Worm (Caenorhabditis elegans) whole organism, midembryonic: ENCODE measurements around the gene F07F6.2.

Experiments
- T22C8.4 ChIP-seq: fragments of 200-800 bp; sonication (Bioruptor generic); IDR thresholded peaks from 2 replicates; pipeline ENCODE4 v1.3.6; 2022; ENCODE audit warnings: missing genetic modification characterization, missing compliant biosample characterization
- cog-1 ChIP-seq: sonication (generic microtip); optimal IDR thresholded peaks from 2 replicates; lab custom pipeline; 2016; ENCODE audit warnings: missing genetic modification characterization, missing compliant biosample characterization
- flt-1 ChIP-seq: fragments of 200-800 bp; sonication (Bioruptor generic); IDR thresholded peaks from 2 replicates; pipeline ENCODE4 v1.3.6; 2022; ENCODE audit warnings: missing genetic modification characterization, missing compliant biosample characterization
- klf-2 ChIP-seq: fragments of 200-800 bp; sonication (Bioruptor generic); conservative IDR thresholded peaks from 2 replicates; pipeline ENCODE4 v1.3.6; 2022; ENCODE audit warnings: missing genetic modification reagents, missing genetic modification characterization, missing compliant biosample characterization
- med-1 ChIP-seq: sonication (generic microtip); optimal IDR thresholded peaks from 2 replicates; lab custom pipeline; 2017; ENCODE audit warnings: missing genetic modification characterization, mild to moderate bottlenecking, missing compliant biosample characterization, antibody characterized with exemption, missing genetic modification reagents; ENCODE audit not compliant: insufficient read depth
- ref-1 ChIP-seq: fragments of 200-800 bp; sonication (Bioruptor generic); conservative IDR thresholded peaks from 2 replicates; pipeline ENCODE4 v1.3.6; 2022; ENCODE audit warnings: missing genetic modification reagents, missing genetic modification characterization, missing compliant biosample characterization
- tab-1 ChIP-seq: fragments of 200-800 bp; sonication (Bioruptor generic); IDR thresholded peaks from 2 replicates; pipeline ENCODE4 v1.3.6; 2022; ENCODE audit warnings: missing genetic modification characterization, missing compliant biosample characterization
- ztf-23 ChIP-seq: fragments of 200-800 bp; sonication (Bioruptor generic); IDR thresholded peaks from 2 replicates; pipeline ENCODE4 v1.3.6; 2022; ENCODE audit warnings: missing genetic modification reagents, missing genetic modification characterization, missing compliant biosample characterization
- ztf-29 ChIP-seq: fragments of 200-800 bp; sonication (Bioruptor generic); IDR thresholded peaks from 2 replicates; pipeline ENCODE4 v1.3.6; 2022; ENCODE audit warnings: missing genetic modification reagents, missing genetic modification characterization, missing compliant biosample characterization

The F07F6.2 gene

DNA sequence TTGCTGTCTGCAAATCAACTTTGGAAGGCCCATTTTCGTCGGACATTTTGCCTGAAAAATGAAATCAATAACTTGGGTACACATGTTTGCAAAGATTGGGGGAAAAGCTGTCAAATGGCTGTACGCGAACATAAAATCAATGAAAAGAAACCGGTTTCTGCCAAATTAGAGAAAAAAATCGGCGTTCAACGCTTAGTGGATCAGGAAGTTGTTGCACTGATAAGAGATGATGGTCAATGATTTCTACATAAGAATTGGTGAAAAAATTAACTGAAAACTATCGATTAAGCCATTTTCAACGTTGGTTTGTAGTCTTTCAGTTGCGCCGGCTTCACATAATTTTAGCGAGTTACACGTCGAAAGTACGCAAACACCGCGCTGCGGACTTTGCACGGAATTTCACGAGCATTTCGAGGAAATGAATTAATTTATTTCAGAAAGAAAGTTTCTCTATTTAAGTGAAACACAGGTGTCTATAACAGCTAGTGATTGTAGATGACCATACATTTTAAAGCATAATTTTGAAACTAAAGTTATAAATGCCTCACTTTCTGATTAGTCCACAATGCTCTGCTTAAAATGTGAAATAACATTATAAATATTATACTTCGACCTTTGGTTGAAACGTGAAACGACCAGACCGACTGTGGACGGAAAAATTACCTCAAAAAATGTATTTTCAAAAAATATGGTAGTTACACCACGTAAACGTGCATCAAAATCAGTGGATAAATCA is at the start of gene F07F6.2, which contains the start of gene F07F6.4:
Gene F07F6.2, plus strand, starts transcription at position 686 of the 736 bp plus-strand sequence.
Gene F07F6.4, minus strand, starts transcription at position 51 of the 736 bp plus-strand sequence.
- TF ChIP-seq T22C8.4 (GFP tag; lab: Robert Waterston, UW) = no peak
- no peak for TF ChIP-seq ztf-23
- TF ChIP-seq ztf-29 = no peak
- no peak for TF ChIP-seq cog-1 (tag; lab: Kevin White, UChicago)
- no peak for TF ChIP-seq klf-2
- no peak for TF ChIP-seq med-1
- no peak for TF ChIP-seq tab-1 (GFP tag; lab: Robert Waterston, UW)
- no peak for TF ChIP-seq ref-1 (GFP tag; lab: Robert Waterston, UW)
- TF ChIP-seq flt-1 (GFP tag; lab: Robert Waterston, UW) = no peak

DNA sequence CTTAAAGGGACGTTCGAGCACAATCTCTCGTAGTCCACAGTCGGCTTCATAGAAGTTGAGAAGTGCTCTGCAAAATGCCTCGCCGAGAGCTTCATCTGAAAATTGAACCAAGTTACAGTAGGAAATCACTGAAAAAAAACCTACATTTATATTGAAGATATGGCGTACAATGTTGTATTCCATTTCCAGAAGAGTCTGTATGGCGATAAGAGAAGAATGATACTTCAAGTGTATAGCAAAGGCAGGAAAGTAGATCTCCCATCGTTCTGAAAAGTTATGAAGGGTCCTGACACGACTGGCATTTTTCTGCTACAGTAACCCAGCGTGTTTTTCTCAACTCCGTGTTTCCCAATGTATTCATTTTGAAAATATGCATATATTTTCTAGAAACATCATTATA is 45.7 kb upstream of the F07F6.2 start:
- TF ChIP-seq med-1 = no peak
- TF ChIP-seq ref-1 (GFP tag; lab: Robert Waterston, UW) = no peak
- TF ChIP-seq tab-1 (GFP tag; lab: Robert Waterston, UW) = no peak
- no peak for TF ChIP-seq klf-2
- no peak for TF ChIP-seq flt-1 (GFP tag; lab: Robert Waterston, UW)
- TF ChIP-seq ztf-29 = no peak
- TF ChIP-seq T22C8.4 (GFP tag; lab: Robert Waterston, UW) = no peak
- no peak for TF ChIP-seq cog-1 (tag; lab: Kevin White, UChicago)
- TF ChIP-seq ztf-23 = no peak

DNA sequence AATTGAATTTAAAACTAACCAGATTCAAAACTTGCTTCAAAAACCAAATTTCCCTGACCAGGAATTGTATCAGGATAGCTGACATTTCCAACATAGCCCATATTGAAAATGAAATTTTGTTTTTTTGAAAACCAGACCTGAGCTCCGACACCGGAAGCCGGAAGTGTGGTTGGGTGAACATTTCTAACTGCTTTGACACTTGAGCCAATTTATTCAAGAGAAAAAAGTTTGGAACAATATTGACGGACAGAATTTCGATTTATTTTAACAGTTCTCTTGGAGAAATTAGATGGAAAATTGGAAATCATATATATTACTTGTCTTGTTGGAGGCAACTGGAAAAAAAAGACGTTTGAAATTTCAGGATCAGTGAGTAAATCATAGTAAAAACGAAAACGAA is 42.8 kb upstream of the F07F6.2 start, which contains the start of gene ccpp-6:
Gene ccpp-6, minus strand, starts transcription at position 101 of the 400 bp plus-strand sequence.
- no peak for TF ChIP-seq flt-1 (GFP tag; lab: Robert Waterston, UW)
- TF ChIP-seq ztf-29 = no peak
- no peak for TF ChIP-seq med-1

DNA sequence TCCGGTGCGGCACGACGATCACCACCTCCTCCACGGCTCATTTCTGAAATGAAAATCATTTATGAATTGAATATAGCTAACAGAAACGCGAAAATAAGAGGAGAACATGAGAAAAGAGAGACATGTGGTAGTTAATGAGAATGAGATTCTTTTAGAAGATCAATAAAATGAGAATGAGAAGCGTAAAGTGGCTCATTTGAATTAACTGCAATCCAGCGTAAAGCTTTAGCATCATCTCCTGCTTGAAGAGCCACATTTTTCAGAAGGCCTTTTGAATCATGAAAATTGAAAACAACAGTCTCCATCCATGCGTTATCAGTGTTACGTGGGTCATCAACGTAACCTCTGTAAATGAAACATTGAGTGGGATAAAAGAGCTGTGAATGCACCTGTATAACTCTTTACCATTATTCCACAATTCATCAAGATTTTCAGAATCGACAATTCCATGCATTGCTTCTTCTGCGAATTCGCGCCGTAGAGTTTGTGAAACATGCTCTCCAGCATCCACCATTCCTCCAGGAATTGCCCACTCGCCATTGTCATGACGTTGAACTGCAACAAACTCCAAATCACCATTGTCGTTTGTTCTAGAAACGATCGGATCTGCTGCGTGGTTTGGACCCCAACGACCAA is 41.1 kb upstream of the F07F6.2 start, which contains the start of gene rsp-4:
Gene rsp-4, minus strand, starts transcription at position 51 of the 636 bp plus-strand sequence.
- no peak for TF ChIP-seq ztf-29
- TF ChIP-seq ref-1 (GFP tag; lab: Robert Waterston, UW) = no peak
- TF ChIP-seq flt-1 (GFP tag; lab: Robert Waterston, UW) = no peak
- no peak for TF ChIP-seq T22C8.4 (GFP tag; lab: Robert Waterston, UW)
- TF ChIP-seq klf-2 = no peak
- TF ChIP-seq med-1 = no peak
- TF ChIP-seq tab-1 (GFP tag; lab: Robert Waterston, UW) = no peak
- no peak for TF ChIP-seq ztf-23
- TF ChIP-seq cog-1 (tag; lab: Kevin White, UChicago) = no peak

DNA sequence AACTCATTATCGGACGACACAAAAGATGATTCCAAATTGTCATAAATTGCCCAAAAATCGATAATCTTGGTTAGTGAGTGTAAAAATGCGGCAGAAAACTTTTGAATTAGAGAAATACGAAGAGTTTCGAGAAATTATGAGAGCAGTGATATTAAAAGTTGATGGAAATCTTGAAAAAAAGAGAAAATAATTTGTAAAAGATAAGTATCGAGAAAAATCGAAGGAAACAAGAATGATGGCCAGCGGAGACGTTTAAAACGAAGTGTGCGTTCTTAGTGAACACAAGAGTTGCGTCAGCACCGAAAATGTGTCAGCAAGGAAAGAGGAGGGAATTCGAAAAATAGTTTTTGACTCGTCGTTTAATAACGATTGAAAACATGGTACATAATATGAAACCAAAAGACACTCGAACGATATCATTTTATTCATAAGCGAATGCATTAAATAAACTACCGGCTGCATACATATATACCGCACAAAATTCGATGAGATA is 40.1 kb upstream of the F07F6.2 start, which contains the start of gene ndx-6:
Gene ndx-6, minus strand, starts transcription at position 51 of the 493 bp plus-strand sequence.
- TF ChIP-seq cog-1 (tag; lab: Kevin White, UChicago) = peak; percentile 46
- TF ChIP-seq ref-1 (GFP tag; lab: Robert Waterston, UW) = no peak
- TF ChIP-seq flt-1 (GFP tag; lab: Robert Waterston, UW) = peak; percentile 83
- TF ChIP-seq ztf-29 = no peak
- TF ChIP-seq tab-1 (GFP tag; lab: Robert Waterston, UW) = 0 out of 2 replicates have a peak, but pooled peaks have one; percentile 39
- TF ChIP-seq ztf-23 = peak; percentile 73
- TF ChIP-seq T22C8.4 (GFP tag; lab: Robert Waterston, UW) = 0 out of 2 replicates have a peak, but pooled peaks have one; percentile 10
- TF ChIP-seq med-1 = no peak
- TF ChIP-seq klf-2 = no peak

DNA sequence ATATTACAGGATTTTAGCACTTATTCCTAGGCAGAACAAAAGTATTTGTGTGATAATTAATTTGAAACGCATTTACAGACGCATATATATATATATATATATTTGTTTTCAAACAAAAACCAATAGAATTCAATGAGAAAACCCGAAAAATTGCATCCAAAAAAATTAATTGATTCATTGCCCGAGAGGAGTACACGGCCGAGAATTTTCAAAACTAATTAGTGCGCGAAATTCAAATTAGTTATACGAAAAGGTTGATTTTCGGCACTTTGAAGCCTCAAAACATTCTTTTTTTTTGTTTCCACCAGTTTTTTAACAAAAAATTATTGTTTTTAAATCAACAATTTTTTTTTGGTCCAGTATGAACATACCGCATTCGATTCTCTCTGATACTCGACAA is 38.6 kb upstream of the F07F6.2 start:
- TF ChIP-seq T22C8.4 (GFP tag; lab: Robert Waterston, UW) = no peak
- TF ChIP-seq cog-1 (tag; lab: Kevin White, UChicago) = no peak
- no peak for TF ChIP-seq ztf-23

DNA sequence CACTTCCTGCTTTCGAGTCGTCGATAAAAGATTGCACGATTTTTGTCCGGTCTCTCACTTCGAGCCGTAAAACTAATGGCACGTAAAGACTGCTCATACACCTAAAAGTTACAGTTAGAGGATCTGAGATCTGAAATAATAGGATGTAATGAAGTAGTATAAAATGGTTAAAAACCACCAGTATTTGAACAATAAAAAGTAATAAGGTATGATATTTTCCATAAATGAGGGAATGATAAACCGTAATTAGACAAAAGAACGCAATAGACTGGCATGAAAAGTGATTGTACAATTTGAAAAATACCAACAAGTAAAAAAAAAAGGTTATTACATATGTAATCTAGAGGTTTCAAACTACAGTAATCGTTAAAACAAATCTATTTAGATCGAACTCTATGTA is 36.9 kb upstream of the F07F6.2 start, which contains the start of gene brap-2:
Gene brap-2, minus strand, starts transcription at position 101 of the 400 bp plus-strand sequence.
- no peak for TF ChIP-seq klf-2
- TF ChIP-seq tab-1 (GFP tag; lab: Robert Waterston, UW) = no peak
- TF ChIP-seq cog-1 (tag; lab: Kevin White, UChicago) = no peak

DNA sequence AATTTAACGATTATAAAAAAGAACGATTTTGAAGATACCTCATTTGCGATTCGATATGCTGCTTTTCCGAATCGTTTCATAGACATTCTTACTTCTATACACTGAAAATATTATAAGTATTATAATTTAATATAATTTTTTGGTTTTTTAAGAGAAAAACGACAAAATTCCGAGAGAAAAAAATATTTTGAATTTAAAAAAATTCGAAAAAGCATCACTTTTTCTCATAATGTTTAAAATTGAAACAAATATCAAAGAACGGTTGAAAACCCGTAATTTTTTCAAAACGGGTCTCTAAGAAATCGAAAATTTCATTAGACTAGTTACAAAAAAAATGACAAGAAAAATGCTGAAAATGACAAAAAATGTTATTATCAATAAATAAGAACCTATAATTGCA is 34.4 kb upstream of the F07F6.2 start, which contains the start of gene pink-1:
Gene pink-1, minus strand, starts transcription at position 101 of the 400 bp plus-strand sequence.
- no peak for TF ChIP-seq ztf-23
- TF ChIP-seq klf-2 = no peak
- TF ChIP-seq tab-1 (GFP tag; lab: Robert Waterston, UW) = no peak
- no peak for TF ChIP-seq cog-1 (tag; lab: Kevin White, UChicago)
- no peak for TF ChIP-seq med-1
- TF ChIP-seq ref-1 (GFP tag; lab: Robert Waterston, UW) = no peak
- no peak for TF ChIP-seq flt-1 (GFP tag; lab: Robert Waterston, UW)
- TF ChIP-seq ztf-29 = no peak
- TF ChIP-seq T22C8.4 (GFP tag; lab: Robert Waterston, UW) = no peak

DNA sequence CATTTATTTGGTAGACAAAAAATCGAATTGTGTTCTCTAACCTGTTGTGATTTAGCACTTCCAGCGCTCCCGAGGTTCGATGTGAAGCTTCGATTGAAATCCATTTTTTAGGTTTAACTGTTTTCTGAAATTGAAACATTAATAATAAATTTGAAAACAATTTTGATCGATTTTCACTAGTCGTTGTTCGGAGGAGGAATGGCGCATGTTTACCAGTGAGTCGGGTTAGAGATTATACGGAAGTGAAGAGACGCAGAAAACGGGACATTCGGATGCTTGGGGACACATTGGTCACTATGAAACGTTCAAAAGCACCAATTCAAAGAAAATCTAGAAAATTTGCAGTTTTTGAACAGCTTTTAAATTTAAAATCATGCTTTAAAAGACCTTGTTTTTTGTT is 31.2 kb upstream of the F07F6.2 start, which contains the start of gene fbxl-3:
Gene fbxl-3, minus strand, starts transcription at position 124 of the 400 bp plus-strand sequence.
- TF ChIP-seq med-1 = no peak
- no peak for TF ChIP-seq ref-1 (GFP tag; lab: Robert Waterston, UW)
- TF ChIP-seq T22C8.4 (GFP tag; lab: Robert Waterston, UW) = no peak
- no peak for TF ChIP-seq tab-1 (GFP tag; lab: Robert Waterston, UW)
- TF ChIP-seq klf-2 = no peak
- no peak for TF ChIP-seq ztf-29
- TF ChIP-seq ztf-23 = no peak
- no peak for TF ChIP-seq cog-1 (tag; lab: Kevin White, UChicago)
- TF ChIP-seq flt-1 (GFP tag; lab: Robert Waterston, UW) = no peak

DNA sequence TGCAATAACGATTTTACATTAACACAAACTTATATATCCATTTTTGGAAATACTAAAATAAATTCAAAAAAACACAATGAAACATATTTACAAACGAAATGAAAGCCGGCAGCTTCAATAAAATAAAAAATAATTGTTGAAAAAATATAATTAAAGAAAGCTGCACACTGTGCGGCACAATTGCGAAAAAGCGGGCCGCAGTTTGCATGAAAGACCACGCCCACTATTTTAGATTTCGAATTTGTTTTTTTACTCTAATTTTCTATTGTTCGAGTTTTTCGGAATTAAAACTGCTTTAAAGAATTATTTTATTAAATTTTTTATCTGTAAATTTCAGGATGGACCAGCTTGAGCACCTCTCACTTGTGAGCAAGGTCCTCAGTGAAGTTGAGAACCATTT is 30.8 kb upstream of the F07F6.2 start, which contains the start of gene mog-5:
Gene mog-5, plus strand, starts transcription at position 338 of the 400 bp plus-strand sequence.
- TF ChIP-seq tab-1 (GFP tag; lab: Robert Waterston, UW) = 0 out of 2 replicates have a peak, but pooled peaks have one; percentile 58
- peak; percentile 68; the same call in 1 of the 2 replicates for TF ChIP-seq ztf-23
- TF ChIP-seq ref-1 (GFP tag; lab: Robert Waterston, UW) = no peak
- TF ChIP-seq T22C8.4 (GFP tag; lab: Robert Waterston, UW) = no peak
- TF ChIP-seq cog-1 (tag; lab: Kevin White, UChicago) = peak; percentile 8
- TF ChIP-seq flt-1 (GFP tag; lab: Robert Waterston, UW) = 0 out of 2 replicates have a peak, but pooled peaks have one; percentile 29
- peak; percentile 87 for TF ChIP-seq ztf-29
- no peak; the same call in 1 of the 2 replicates for TF ChIP-seq klf-2
- TF ChIP-seq med-1 = peak; percentile 64
